Worm (Caenorhabditis elegans): ENCODE results near the gene Y37E11AL.9.

The Y37E11AL.9 gene

DNA sequence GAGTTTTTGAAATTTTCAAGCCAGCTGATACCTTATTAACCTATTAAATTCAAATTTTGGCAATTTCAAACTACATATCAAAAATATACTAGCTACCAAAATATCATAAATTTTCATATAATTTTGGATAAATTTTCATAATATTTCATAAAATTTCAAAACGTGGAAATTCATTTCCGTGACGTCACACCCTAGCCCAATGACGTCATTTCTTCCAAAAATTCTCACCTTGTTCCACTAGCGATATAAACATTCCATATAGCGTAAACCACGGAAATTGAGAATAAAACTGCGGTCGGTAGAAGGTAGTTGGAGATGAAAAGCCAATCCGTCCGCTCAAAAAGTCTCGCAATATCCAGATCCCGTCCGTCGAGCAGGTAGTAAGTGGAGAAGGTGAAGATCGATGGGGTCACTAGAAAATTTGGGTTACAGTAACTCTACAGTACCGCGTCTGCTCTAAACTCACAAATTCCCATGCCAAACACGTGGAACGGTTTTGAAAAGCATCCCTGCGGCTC is 39.3 kb downstream of the Y37E11AL.9 start:
- no peak for TF ChIP-seq tab-1 (GFP tag; IDR thresholded peaks at IDR 0.05)
- no peak for TF ChIP-seq ref-1 (GFP tag; conservative IDR thresholded peaks at IDR 0.05)
- no peak for TF ChIP-seq T22C8.4 (GFP tag; IDR thresholded peaks at IDR 0.05)
- no peak for TF ChIP-seq ztf-29 (GFP tag; IDR thresholded peaks at IDR 0.05)
- TF ChIP-seq ztf-23 (GFP tag; IDR thresholded peaks at IDR 0.05): no peak
- TF ChIP-seq cog-1 (tag; optimal IDR thresholded peaks at IDR 0.05): no peak

ce11 chrIV:3659951-3660350 is 40.5 kb downstream of the Y37E11AL.9 start:
- no peak for TF ChIP-seq ztf-23 (GFP tag; IDR thresholded peaks at IDR 0.05)
- no peak for TF ChIP-seq flt-1 (GFP tag; IDR thresholded peaks at IDR 0.05)
- TF ChIP-seq ref-1 (GFP tag; conservative IDR thresholded peaks at IDR 0.05): no peak
- TF ChIP-seq klf-2 (GFP tag; conservative IDR thresholded peaks at IDR 0.05): no peak
- no peak for TF ChIP-seq med-1 (GFP tag; optimal IDR thresholded peaks at IDR 0.05; ENCODE audit: insufficient read depth)
- no peak for TF ChIP-seq T22C8.4 (GFP tag; IDR thresholded peaks at IDR 0.05)
- TF ChIP-seq tab-1 (GFP tag; IDR thresholded peaks at IDR 0.05): no peak
- TF ChIP-seq cog-1 (tag; optimal IDR thresholded peaks at IDR 0.05): no peak
- no peak for TF ChIP-seq ztf-29 (GFP tag; IDR thresholded peaks at IDR 0.05)

DNA sequence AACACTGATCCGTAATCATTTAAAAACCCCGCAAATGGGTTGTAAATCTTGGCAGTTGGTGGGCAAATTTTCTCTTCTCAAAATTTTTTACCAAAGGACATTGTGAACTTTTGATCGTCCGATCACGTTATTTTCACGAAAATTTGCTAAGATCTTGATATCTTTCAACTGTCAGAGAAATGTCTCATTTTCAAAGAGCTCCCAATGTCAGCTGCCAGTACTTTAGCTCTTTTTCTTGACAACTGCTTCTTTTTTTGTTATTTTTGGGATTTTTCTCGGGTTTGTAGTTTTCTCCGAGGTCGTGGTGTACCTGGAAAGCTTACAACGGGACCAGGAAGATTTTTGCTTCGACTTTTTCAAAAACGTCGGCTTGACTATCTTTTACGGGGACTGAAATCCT is 44.6 kb downstream of the Y37E11AL.9 start:
- TF ChIP-seq flt-1 (GFP tag; IDR thresholded peaks at IDR 0.05) (no peak), T22C8.4 (GFP tag; IDR thresholded peaks at IDR 0.05) (no peak), cog-1 (tag; optimal IDR thresholded peaks at IDR 0.05) (no peak), ztf-23 (GFP tag; IDR thresholded peaks at IDR 0.05) (no peak), tab-1 (GFP tag; IDR thresholded peaks at IDR 0.05) (no peak), ztf-29 (GFP tag; IDR thresholded peaks at IDR 0.05) (no peak), ref-1 (GFP tag; conservative IDR thresholded peaks at IDR 0.05) (no peak), klf-2 (GFP tag; conservative IDR thresholded peaks at IDR 0.05) (no peak), med-1 (GFP tag; optimal IDR thresholded peaks at IDR 0.05; ENCODE audit: insufficient read depth) (no peak)

DNA sequence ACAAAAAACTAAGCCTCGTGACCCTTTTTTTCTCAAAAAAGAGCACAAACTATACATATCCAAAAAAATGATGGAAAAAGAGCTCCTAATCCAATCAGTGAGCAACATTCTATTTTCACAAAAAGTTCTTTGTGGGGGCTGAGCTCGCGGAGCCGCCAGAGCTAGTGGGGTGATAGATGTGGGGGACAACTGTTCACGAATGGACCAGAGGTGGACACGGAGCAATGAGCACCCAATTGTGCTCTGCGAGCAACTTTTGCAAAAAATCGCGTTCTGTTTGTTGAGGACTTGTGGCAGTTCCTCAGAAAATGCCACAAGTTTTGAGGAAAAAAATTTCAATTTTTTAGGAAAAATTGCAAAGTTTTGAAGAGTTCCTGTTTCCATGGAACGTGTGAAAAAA is 45.6 kb downstream of the Y37E11AL.9 start:
- TF ChIP-seq ztf-29 (GFP tag; IDR thresholded peaks at IDR 0.05) (no peak), cog-1 (tag; optimal IDR thresholded peaks at IDR 0.05) (no peak), med-1 (GFP tag; optimal IDR thresholded peaks at IDR 0.05; ENCODE audit: insufficient read depth) (no peak), T22C8.4 (GFP tag; IDR thresholded peaks at IDR 0.05) (no peak), ref-1 (GFP tag; conservative IDR thresholded peaks at IDR 0.05) (no peak), flt-1 (GFP tag; IDR thresholded peaks at IDR 0.05) (no peak), ztf-23 (GFP tag; IDR thresholded peaks at IDR 0.05) (no peak), klf-2 (GFP tag; conservative IDR thresholded peaks at IDR 0.05) (no peak)

- no peak for TF ChIP-seq klf-2 (GFP tag; conservative IDR thresholded peaks at IDR 0.05)
These were observed 46.2 kb downstream of the Y37E11AL.9 start for ce11 chrIV:3654214-3654613.

DNA sequence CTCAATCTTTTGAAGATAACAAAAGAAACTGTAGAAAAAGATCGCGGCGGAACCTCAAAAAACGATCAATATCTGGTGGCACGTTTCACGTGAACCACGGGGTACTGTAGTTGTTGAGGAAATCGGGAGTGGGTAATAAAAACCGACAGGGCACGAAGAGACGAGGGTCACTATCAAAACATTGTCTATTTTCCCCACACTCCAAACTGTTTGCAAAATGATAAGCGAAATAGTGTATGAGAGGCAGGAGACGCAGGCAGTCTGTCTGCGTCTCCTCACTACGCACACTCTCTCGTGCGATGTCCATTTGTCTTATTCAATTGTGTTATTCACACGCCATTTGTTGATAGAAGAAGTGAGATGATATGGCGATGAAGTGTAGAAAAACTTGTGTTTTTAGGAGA is 47.0 kb downstream of the Y37E11AL.9 start:
- no peak for TF ChIP-seq ref-1 (GFP tag; conservative IDR thresholded peaks at IDR 0.05)
- no peak for TF ChIP-seq klf-2 (GFP tag; conservative IDR thresholded peaks at IDR 0.05)
- TF ChIP-seq flt-1 (GFP tag; IDR thresholded peaks at IDR 0.05): no peak
- no peak for TF ChIP-seq ztf-29 (GFP tag; IDR thresholded peaks at IDR 0.05)
- TF ChIP-seq med-1 (GFP tag; optimal IDR thresholded peaks at IDR 0.05; ENCODE audit: insufficient read depth): no peak
- no peak for TF ChIP-seq cog-1 (tag; optimal IDR thresholded peaks at IDR 0.05)
- TF ChIP-seq ztf-23 (GFP tag; IDR thresholded peaks at IDR 0.05): no peak
- no peak for TF ChIP-seq T22C8.4 (GFP tag; IDR thresholded peaks at IDR 0.05)

DNA sequence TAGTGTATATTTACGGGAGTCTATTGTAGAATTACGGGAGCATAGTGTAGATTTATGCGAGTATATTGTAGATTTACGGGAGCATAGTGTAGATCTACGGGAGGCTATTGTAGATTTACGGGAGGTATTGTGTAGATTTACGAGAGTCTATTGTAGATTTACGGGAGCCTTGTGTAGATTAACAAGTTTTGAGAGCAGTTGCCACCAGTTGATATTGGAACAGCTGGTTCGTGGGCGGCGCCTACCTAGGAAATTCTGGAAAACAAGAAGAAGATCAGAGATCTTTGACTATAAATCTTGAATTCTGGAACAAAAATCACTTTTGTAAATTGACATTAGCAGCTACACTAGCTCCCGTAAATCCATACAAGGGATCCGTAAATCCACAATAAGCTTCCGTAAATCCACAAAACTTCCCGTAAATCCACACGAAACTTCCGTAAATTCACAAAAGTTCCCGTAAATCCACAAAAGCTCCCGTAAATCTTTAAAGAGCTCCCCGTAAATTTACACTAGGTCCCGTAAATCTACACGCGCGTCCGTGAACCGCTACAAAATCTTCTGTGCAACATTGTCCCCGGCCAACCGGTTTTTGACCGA is 47.6 kb downstream of the Y37E11AL.9 start:
- TF ChIP-seq ztf-23 (GFP tag; IDR thresholded peaks at IDR 0.05) (no peak), med-1 (GFP tag; optimal IDR thresholded peaks at IDR 0.05; ENCODE audit: insufficient read depth) (no peak), cog-1 (tag; optimal IDR thresholded peaks at IDR 0.05) (no peak), klf-2 (GFP tag; conservative IDR thresholded peaks at IDR 0.05) (no peak), ref-1 (GFP tag; conservative IDR thresholded peaks at IDR 0.05) (no peak), flt-1 (GFP tag; IDR thresholded peaks at IDR 0.05) (no peak), ztf-29 (GFP tag; IDR thresholded peaks at IDR 0.05) (no peak), T22C8.4 (GFP tag; IDR thresholded peaks at IDR 0.05) (no peak), tab-1 (GFP tag; IDR thresholded peaks at IDR 0.05) (no peak)

- TF ChIP-seq ztf-23 (GFP tag; IDR thresholded peaks at IDR 0.05) (no peak), cog-1 (tag; optimal IDR thresholded peaks at IDR 0.05) (no peak), T22C8.4 (GFP tag; IDR thresholded peaks at IDR 0.05) (no peak), med-1 (GFP tag; optimal IDR thresholded peaks at IDR 0.05; ENCODE audit: insufficient read depth) (no peak), ref-1 (GFP tag; conservative IDR thresholded peaks at IDR 0.05) (no peak), flt-1 (GFP tag; IDR thresholded peaks at IDR 0.05) (no peak), ztf-29 (GFP tag; IDR thresholded peaks at IDR 0.05) (no peak), tab-1 (GFP tag; IDR thresholded peaks at IDR 0.05) (no peak), klf-2 (GFP tag; conservative IDR thresholded peaks at IDR 0.05) (no peak)
These were observed 48.2 kb downstream of the Y37E11AL.9 start for ce11 chrIV:3652223-3652622.
